Worm (Caenorhabditis elegans): ENCODE data around the gene fbxa-4.

The fbxa-4 gene

DNA sequence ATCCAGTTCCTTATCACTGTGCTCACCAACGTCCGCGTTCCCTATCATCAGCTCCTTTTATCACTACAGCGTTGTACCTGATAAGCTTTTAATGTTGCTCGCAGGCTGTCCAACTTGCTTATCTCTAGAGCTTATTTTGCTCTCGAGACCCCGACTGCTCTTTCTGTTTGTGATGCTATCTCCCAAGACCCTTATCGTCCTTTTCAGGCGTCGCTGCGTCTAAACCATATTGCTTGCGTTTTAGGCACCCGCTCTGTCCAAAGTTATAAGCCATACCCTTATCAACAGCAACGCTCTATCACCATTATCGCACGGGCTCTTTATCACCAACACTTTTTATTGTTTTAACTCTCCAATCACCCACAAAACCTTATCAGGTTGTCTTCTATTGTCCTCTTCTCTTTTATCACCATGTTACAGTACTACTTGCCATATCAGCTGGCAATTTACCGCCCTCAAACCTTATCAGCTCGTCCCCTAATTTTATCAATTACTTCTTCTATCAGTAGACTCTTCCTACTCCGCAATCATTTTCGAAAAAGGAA lies 36.8 kb downstream of the fbxa-4 start (continued):
- TF ChIP-seq sdz-12 (GFP tag; optimal IDR thresholded peaks at IDR 0.05) (no peak), dmd-9 (GFP tag; IDR thresholded peaks at IDR 0.05) (no peak), nhr-48 (tag; optimal IDR thresholded peaks at IDR 0.05) (peak; percentile 95), duxl-1 (tag; optimal IDR thresholded peaks at IDR 0.05; ENCODE audit: poor library complexity) (peak; percentile 77), rbr-2 (tag; optimal IDR thresholded peaks at IDR 0.05) (no peak), nhr-102 (tag; optimal IDR thresholded peaks at IDR 0.05) (peak; percentile 97), ces-1 (GFP tag; optimal IDR thresholded peaks at IDR 0.05) (no peak), jun-1 (tag; optimal IDR thresholded peaks at IDR 0.05) (peak; percentile 95), aly-2 (tag; optimal IDR thresholded peaks at IDR 0.05) (no peak), snpc-1.2 (GFP tag; IDR thresholded peaks at IDR 0.05) (no peak), F49E8.2 (tag; optimal IDR thresholded peaks at IDR 0.05; ENCODE audit: borderline replicate concordance) (no peak), skn-1 (tag; optimal IDR thresholded peaks at IDR 0.05) (no peak), dmd-6 (GFP tag; IDR thresholded peaks at IDR 0.05) (peak; percentile 96), lim-7 (GFP tag; IDR thresholded peaks at IDR 0.05) (no peak), ztf-7 (tag; optimal IDR thresholded peaks at IDR 0.05) (no peak), lsy-2 (tag; optimal IDR thresholded peaks at IDR 0.05) (peak; percentile 89 to 94), dve-1 (tag; optimal IDR thresholded peaks at IDR 0.05; ENCODE audit: insufficient read depth) (peak; percentile 91), tra-1 (GFP tag; IDR thresholded peaks at IDR 0.05) (peak; percentile 98), zfp-2 (tag; optimal IDR thresholded peaks at IDR 0.05) (no peak), ceh-28 (tag; optimal IDR thresholded peaks at IDR 0.05) (no peak), set-16 (GFP tag; IDR thresholded peaks at IDR 0.05) (no peak), hmg-1.1 (GFP tag; IDR thresholded peaks at IDR 0.05) (0 out of 2 replicates have a peak, but pooled peaks have one; percentile 29), zip-2 (tag; optimal IDR thresholded peaks at IDR 0.05) (no peak), T20F7.1 (GFP tag; optimal IDR thresholded peaks at IDR 0.05) (peak; percentile 81), mdt-29 (GFP tag; IDR thresholded peaks at IDR 0.05) (peak; percentile 51; the same call in 1 of the 2 replicates), arid-1 (GFP tag; conservative IDR thresholded peaks at IDR 0.05) (no peak), hlh-11 (tag; optimal IDR thresholded peaks at IDR 0.05) (peak; percentile 98), lin-1 (GFP tag; IDR thresholded peaks at IDR 0.05) (peak; percentile 98), fkh-10 (GFP tag; optimal IDR thresholded peaks at IDR 0.05) (no peak), ceh-20 (GFP tag; IDR thresholded peaks at IDR 0.05) (peak; percentile 84; the same call in 1 of the 2 replicates), ctbp-1 (GFP tag; IDR thresholded peaks at IDR 0.05) (no peak), mxl-2 (GFP tag; conservative IDR thresholded peaks at IDR 0.05) (no peak), ZK546.5 (tag; optimal IDR thresholded peaks at IDR 0.05) (no peak), ama-1 (optimal IDR thresholded peaks at IDR 0.05) (no peak), madf-9 (GFP tag; conservative IDR thresholded peaks at IDR 0.05) (0 out of 2 replicates have a peak, but pooled peaks have one; percentile 7), nhr-237 (tag; optimal IDR thresholded peaks at IDR 0.05) (no peak), nhr-10 (tag; optimal IDR thresholded peaks at IDR 0.05) (peak; percentile 60), F10B5.3 (tag; optimal IDR thresholded peaks at IDR 0.05) (no peak), zfp-3 (GFP tag; conservative IDR thresholded peaks at IDR 0.05) (no peak), nhr-42 (GFP tag; IDR thresholded peaks at IDR 0.05) (peak; percentile 81), egl-43 (GFP tag; IDR thresholded peaks at IDR 0.05) (no peak), hlh-30 (tag; optimal IDR thresholded peaks at IDR 0.05; ENCODE audit: insufficient read depth) (no peak), D1046.2 (GFP tag; IDR thresholded peaks at IDR 0.05) (no peak), ztf-11 (tag; optimal IDR thresholded peaks at IDR 0.05) (no peak), F37D6.2 (tag; optimal IDR thresholded peaks at IDR 0.05) (no peak), daf-8 (GFP tag; IDR thresholded peaks at IDR 0.05) (no peak), lin-39 (tag; optimal IDR thresholded peaks at IDR 0.05) (no peak), daf-19 (GFP tag; conservative IDR thresholded peaks at IDR 0.05) (no peak), R02D3.7 (tag; optimal IDR thresholded peaks at IDR 0.05) (no peak), zip-11 (GFP tag; IDR thresholded peaks at IDR 0.05) (no peak), saeg-2 (GFP tag; IDR thresholded peaks at IDR 0.05) (peak; percentile 77; the same call in 1 of the 2 replicates)
